Worm (Caenorhabditis elegans): ENCODE measurements around the gene T12G3.4.

DNA sequence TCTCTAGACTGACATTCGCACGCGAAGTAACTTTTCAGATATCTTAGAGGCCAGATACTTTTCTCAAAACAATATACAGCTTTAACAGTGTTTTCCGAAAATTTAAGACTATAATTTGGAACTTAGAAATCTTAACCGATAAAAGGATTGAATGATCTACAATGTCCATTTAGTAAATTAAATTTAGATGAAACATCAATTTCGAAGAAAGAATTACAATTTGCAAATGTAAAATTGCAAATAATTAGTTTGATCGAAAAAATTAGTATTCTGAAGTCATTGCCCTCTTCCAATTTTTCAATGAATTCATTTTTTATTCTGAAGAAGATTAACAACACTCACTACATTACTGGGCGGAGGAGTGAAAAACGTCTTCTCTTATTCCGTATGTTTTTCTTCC lies 20.5 kb downstream of the T12G3.4 start, which contains the start of gene bath-37:
- TF ChIP-seq him-1 (tag; optimal IDR thresholded peaks at IDR 0.05), result no peak
- TF ChIP-seq dao-5 (tag; optimal IDR thresholded peaks at IDR 0.05), result no peak
- no peak for TF ChIP-seq W03F9.2 (tag; optimal IDR thresholded peaks at IDR 0.05)

Measured in whole organism, L4/young adult.